Fruit fly (Drosophila melanogaster) whole organism, pupa: ENCODE measurements around the gene Grip91.

Experiments used
- CG14655 ChIP-seq: fragments of 200-800 bp; sonication (Bioruptor generic); optimal IDR thresholded peaks from 3 replicates; lab custom pipeline; 2017; ENCODE audit warnings: mild to moderate bottlenecking, missing biosample characterization, missing genetic modification reagents, missing genetic modification characterization
- CG32121 ChIP-seq: fragments of 200-800 bp; sonication (Bioruptor generic); IDR thresholded peaks from 2 replicates; pipeline ENCODE4 v1.3.6; 2022; ENCODE audit warnings: missing biosample characterization, missing genetic modification characterization
- CG4496 ChIP-seq: fragments of 200-800 bp; sonication (Bioruptor generic); IDR thresholded peaks from 3 replicates; pipeline ENCODE4 v1.3.6; 2022; ENCODE audit warnings: missing biosample characterization, missing genetic modification characterization
- CG8159 ChIP-seq: fragments of 200-800 bp; sonication (Bioruptor generic); optimal IDR thresholded peaks from 3 replicates; lab custom pipeline; 2018; ENCODE audit warnings: missing biosample characterization, mild to moderate bottlenecking, missing genetic modification characterization, moderate library complexity
- CG8301 ChIP-seq: fragments of 200-800 bp; sonication (Bioruptor generic); optimal IDR thresholded peaks from 2 replicates; lab custom pipeline; 2018; ENCODE audit warnings: missing biosample characterization, mild to moderate bottlenecking, missing genetic modification characterization
- CG9948 ChIP-seq: fragments of 200-800 bp; sonication (Bioruptor generic); optimal IDR thresholded peaks from 2 replicates; lab custom pipeline; 2018; ENCODE audit warnings: missing biosample characterization, mild to moderate bottlenecking, missing genetic modification characterization, moderate library complexity
- EcR ChIP-seq: fragments of 200-800 bp; sonication (Bioruptor generic); optimal IDR thresholded peaks from 3 replicates; lab custom pipeline; 2019; ENCODE audit warnings: missing biosample characterization, missing genetic modification characterization, mild to moderate bottlenecking, moderate library complexity, missing genetic modification reagents
- Ets98B ChIP-seq: fragments of 200-800 bp; sonication (Bioruptor generic); IDR thresholded peaks from 2 replicates; pipeline ENCODE4 v1.3.6; 2022; ENCODE audit warnings: missing biosample characterization, missing genetic modification characterization
- Pif1A ChIP-seq: fragments of 200-800 bp; sonication (Bioruptor generic); optimal IDR thresholded peaks from 3 replicates; lab custom pipeline; 2016; ENCODE audit warnings: missing biosample characterization, missing genetic modification characterization
- Snoo ChIP-seq: fragments of 200-800 bp; sonication (Bioruptor generic); optimal IDR thresholded peaks from 3 replicates; lab custom pipeline; 2017; ENCODE audit warnings: missing biosample characterization, mild to moderate bottlenecking, missing genetic modification characterization, inconsistent platforms
- gl ChIP-seq: fragments of 200-800 bp; sonication (Bioruptor generic); optimal IDR thresholded peaks from 2 replicates; lab custom pipeline; 2018; ENCODE audit warnings: missing biosample characterization, mild to moderate bottlenecking, missing genetic modification characterization

- TF ChIP-seq CG9948 (peak; percentile 27), CG8301 (tag; lab: Kevin White, UChicago) (peak; percentile 43), EcR (peak; percentile 15), Ets98B (peak; percentile 44; the same call in 1 of the 2 replicates), gl (tag; lab: Kevin White, UChicago) (peak; percentile 64), Pif1A (peak; percentile 57), CG4496 (peak; percentile 86), Snoo (peak; percentile 64), CG14655 (GFP tag; lab: Kevin White, UChicago) (peak; percentile 71), CG8159 (tag; lab: Kevin White, UChicago) (peak; percentile 63), CG32121 (GFP tag; lab: Robert Waterston, UW) (peak; percentile 31; the same call in 1 of the 2 replicates)
These were observed 37.4 kb upstream of the Grip91 start, which contains the start of the genes CtsB and amrt for dm6 chrX:13781739-13782502.
